Fruit fly (Drosophila melanogaster) whole organism, embryonic: ENCODE data around the gene ana1.

Experiments used
- Abd-B ChIP-seq: fragments of 200-800 bp; sonication (Bioruptor generic); optimal IDR thresholded peaks from 2 replicates; lab custom pipeline; 2018; ENCODE audit warnings: missing biosample characterization, mild to moderate bottlenecking, missing genetic modification characterization, moderate library complexity
- Ada2b ChIP-seq: fragments of 200-800 bp; sonication (Bioruptor generic); IDR thresholded peaks from 2 replicates; pipeline ENCODE4 v1.3.6; 2022; ENCODE audit warnings: missing biosample characterization, missing genetic modification characterization
- Antp ChIP-seq: fragments of 200-800 bp; sonication (Bioruptor generic); optimal IDR thresholded peaks from 3 replicates; lab custom pipeline; 2016; ENCODE audit warnings: missing biosample characterization, missing genetic modification characterization
- Atf-2 ChIP-seq: fragments of 200-800 bp; sonication (Bioruptor generic); optimal IDR thresholded peaks from 2 replicates; lab custom pipeline; 2016; ENCODE audit warnings: missing biosample characterization, missing genetic modification characterization
- Atf3 ChIP-seq: fragments of 200-800 bp; sonication (Bioruptor generic); optimal IDR thresholded peaks from 3 replicates; lab custom pipeline; 2016; ENCODE audit warnings: missing biosample characterization, missing genetic modification characterization
- CG1024 ChIP-seq: fragments of 200-800 bp; sonication (Bioruptor generic); IDR thresholded peaks from 2 replicates; pipeline ENCODE4 v1.3.6; 2022; ENCODE audit warnings: missing biosample characterization, missing genetic modification characterization
- CG10321 ChIP-seq: fragments of 200-800 bp; sonication (Bioruptor generic); IDR thresholded peaks from 2 replicates; pipeline ENCODE4 v1.3.6; 2022; ENCODE audit warnings: missing biosample characterization, missing genetic modification characterization
- CG10366 ChIP-seq: fragments of 200-800 bp; sonication (Bioruptor generic); IDR thresholded peaks from 2 replicates; pipeline ENCODE4 v1.3.6; 2022; ENCODE audit warnings: missing biosample characterization, missing genetic modification characterization
- CG11560 ChIP-seq: fragments of 200-800 bp; sonication (Bioruptor generic); IDR thresholded peaks from 3 replicates; pipeline ENCODE4 v1.3.6; 2022; ENCODE audit warnings: missing biosample characterization, missing genetic modification characterization
- CG12104 ChIP-seq: fragments of 200-800 bp; sonication (Bioruptor generic); optimal IDR thresholded peaks from 3 replicates; lab custom pipeline; 2016; ENCODE audit warnings: missing biosample characterization, missing genetic modification characterization
- CG13775 ChIP-seq: fragments of 200-800 bp; sonication (Bioruptor generic); optimal IDR thresholded peaks from 3 replicates; lab custom pipeline; 2017; ENCODE audit warnings: missing biosample characterization, mild to moderate bottlenecking, missing genetic modification characterization
- CG14441 ChIP-seq: fragments of 200-800 bp; sonication (Bioruptor generic); IDR thresholded peaks from 2 replicates; pipeline ENCODE4 v1.3.6; 2022; ENCODE audit warnings: missing biosample characterization, missing genetic modification characterization
- CG14860 ChIP-seq: fragments of 200-800 bp; sonication (Bioruptor generic); IDR thresholded peaks from 3 replicates; pipeline ENCODE4 v1.3.6; 2022; ENCODE audit warnings: missing biosample characterization, missing genetic modification characterization; ENCODE audit not compliant: partially characterized antibody
- CG15696 ChIP-seq: fragments of 200-800 bp; sonication (Bioruptor generic); optimal IDR thresholded peaks from 2 replicates; lab custom pipeline; 2019; ENCODE audit warnings: missing biosample characterization, mild to moderate bottlenecking, missing genetic modification characterization, moderate library complexity
- CG16813 ChIP-seq: fragments of 200-800 bp; sonication (Bioruptor generic); IDR thresholded peaks from 3 replicates; pipeline ENCODE4 v1.3.6; 2022; ENCODE audit warnings: missing biosample characterization, missing genetic modification characterization; ENCODE audit not compliant: partially characterized antibody
- CG17328 ChIP-seq: fragments of 200-800 bp; sonication (Bioruptor generic); IDR thresholded peaks from 2 replicates; pipeline ENCODE4 v1.3.6; 2022; ENCODE audit warnings: missing biosample characterization, missing genetic modification characterization
- CG18476 ChIP-seq: fragments of 200-800 bp; sonication (Bioruptor generic); optimal IDR thresholded peaks from 2 replicates; lab custom pipeline; 2016; ENCODE audit warnings: missing biosample characterization, mild to moderate bottlenecking, missing genetic modification characterization
- CG2120 ChIP-seq: fragments of 200-800 bp; sonication (Bioruptor generic); optimal IDR thresholded peaks from 3 replicates; lab custom pipeline; 2016; ENCODE audit warnings: missing biosample characterization, missing genetic modification characterization
- CG2129 ChIP-seq: fragments of 200-800 bp; sonication (Bioruptor generic); IDR thresholded peaks from 2 replicates; pipeline ENCODE4 v1.3.6; 2022; ENCODE audit warnings: missing biosample characterization, missing genetic modification characterization; ENCODE audit not compliant: partially characterized antibody
- CG30020 ChIP-seq: fragments of 200-800 bp; optimal IDR thresholded peaks from 2 replicates; lab custom pipeline; 2019; ENCODE audit warnings: missing biosample characterization, mild to moderate bottlenecking, missing genetic modification characterization, moderate library complexity
- CG31365 ChIP-seq: fragments of 200-800 bp; sonication (Bioruptor generic); optimal IDR thresholded peaks from 2 replicates; lab custom pipeline; 2018; ENCODE audit warnings: missing biosample characterization, mild to moderate bottlenecking, missing genetic modification characterization
- CG31441 ChIP-seq: fragments of 200-800 bp; sonication (Bioruptor generic); IDR thresholded peaks from 2 replicates; pipeline ENCODE4 v1.3.6; 2022; ENCODE audit warnings: missing biosample characterization, missing genetic modification characterization
- CG33557 ChIP-seq: fragments of 200-800 bp; sonication (Bioruptor generic); optimal IDR thresholded peaks from 2 replicates; lab custom pipeline; 2019; ENCODE audit warnings: missing biosample characterization, mild to moderate bottlenecking, missing genetic modification characterization, moderate library complexity
- CG4617 ChIP-seq: fragments of 200-800 bp; sonication (Bioruptor generic); optimal IDR thresholded peaks from 3 replicates; lab custom pipeline; 2016; ENCODE audit warnings: missing biosample characterization, missing genetic modification characterization, borderline replicate concordance
- CG6175 ChIP-seq: fragments of 200-800 bp; sonication (Bioruptor generic); IDR thresholded peaks from 3 replicates; pipeline ENCODE4 v1.3.6; 2022; ENCODE audit warnings: missing biosample characterization, missing genetic modification characterization
- CG6765 ChIP-seq: fragments of 200-800 bp; sonication (Bioruptor generic); optimal IDR thresholded peaks from 3 replicates; lab custom pipeline; 2017; ENCODE audit warnings: missing biosample characterization, mild to moderate bottlenecking, missing genetic modification characterization
- CoRest ChIP-seq: fragments of 200-800 bp; sonication (Bioruptor generic); optimal IDR thresholded peaks from 3 replicates; lab custom pipeline; 2018; ENCODE audit warnings: missing biosample characterization, mild to moderate bottlenecking, missing genetic modification characterization, moderate library complexity
- D ChIP-seq, 2 experiments: fragments of 200-800 bp in 1 of 2; fragments of >200 bp in 1 of 2; sonication (Bioruptor generic) in 1 of 2; optimal IDR thresholded peaks; 2 replicates in 1 of 2; 3 replicates in 1 of 2; lab custom pipeline; 2017; ENCODE audit warnings: mild to moderate bottlenecking in 1 of 2, missing biosample characterization in 1 of 2, missing genetic modification characterization in 1 of 2, missing genetic modification reagents in 1 of 2
- GATAe ChIP-seq: fragments of 200-800 bp; sonication (Bioruptor generic); conservative IDR thresholded peaks from 2 replicates; pipeline ENCODE4 v1.3.6; 2022; ENCODE audit warnings: missing biosample characterization, missing genetic modification characterization
- Nf-YA ChIP-seq: fragments of 200-800 bp; sonication (Bioruptor generic); IDR thresholded peaks from 2 replicates; pipeline ENCODE4 v1.3.6; 2022; ENCODE audit warnings: missing biosample characterization, missing genetic modification characterization
- PHDP ChIP-seq: fragments of 200-800 bp; sonication (Bioruptor generic); optimal IDR thresholded peaks from 3 replicates; lab custom pipeline; 2018; ENCODE audit warnings: missing biosample characterization, mild to moderate bottlenecking, missing genetic modification characterization, moderate library complexity
- ab ChIP-seq: fragments of 200-800 bp; sonication (Bioruptor generic); optimal IDR thresholded peaks from 2 replicates; lab custom pipeline; 2016; ENCODE audit warnings: missing biosample characterization, missing genetic modification characterization
- bigmax ChIP-seq: fragments of 200-800 bp; sonication (Bioruptor generic); optimal IDR thresholded peaks from 2 replicates; lab custom pipeline; 2018; ENCODE audit warnings: missing biosample characterization, mild to moderate bottlenecking, missing genetic modification characterization
- bowl ChIP-seq: fragments of 200-800 bp; sonication (Bioruptor generic); IDR thresholded peaks from 2 replicates; pipeline ENCODE4 v1.3.6; 2022; ENCODE audit warnings: missing biosample characterization, missing genetic modification characterization
- caup ChIP-seq: fragments of 200-800 bp; sonication (Bioruptor generic); optimal IDR thresholded peaks from 3 replicates; lab custom pipeline; 2017; ENCODE audit warnings: missing biosample characterization, mild to moderate bottlenecking, missing genetic modification characterization, moderate library complexity; ENCODE audit not compliant: severe bottlenecking
- ci ChIP-seq: fragments of 200-800 bp; sonication (Bioruptor generic); IDR thresholded peaks from 3 replicates; pipeline ENCODE4 v1.3.6; 2022; ENCODE audit warnings: missing biosample characterization, missing genetic modification characterization
- danr ChIP-seq: fragments of 200-800 bp; sonication (Bioruptor generic); IDR thresholded peaks from 2 replicates; pipeline ENCODE4 v1.3.6; 2022; ENCODE audit warnings: missing biosample characterization, missing genetic modification characterization
- dimm ChIP-seq: fragments of 200-800 bp; sonication (Bioruptor generic); IDR thresholded peaks from 2 replicates; pipeline ENCODE4 v1.3.6; 2022; ENCODE audit warnings: missing biosample characterization, missing genetic modification characterization
- dm ChIP-seq: fragments of 200-800 bp; sonication (Bioruptor generic); optimal IDR thresholded peaks from 3 replicates; lab custom pipeline; 2016; ENCODE audit warnings: missing biosample characterization, missing genetic modification characterization
- dmrt11E ChIP-seq: fragments of 200-800 bp; sonication (Bioruptor generic); optimal IDR thresholded peaks from 3 replicates; lab custom pipeline; 2018; ENCODE audit warnings: missing biosample characterization, mild to moderate bottlenecking, missing genetic modification characterization, moderate library complexity
- exex ChIP-seq: fragments of 200-800 bp; sonication (Bioruptor generic); optimal IDR thresholded peaks from 4 replicates; lab custom pipeline; 2018; ENCODE audit warnings: missing biosample characterization, mild to moderate bottlenecking, missing genetic modification characterization, moderate library complexity
- ham ChIP-seq: fragments of 200-800 bp; sonication (Bioruptor generic); IDR thresholded peaks from 2 replicates; pipeline ENCODE4 v1.3.6; 2022; ENCODE audit warnings: missing biosample characterization, missing genetic modification characterization
- lilli ChIP-seq: fragments of 200-800 bp; sonication (Bioruptor generic); optimal IDR thresholded peaks from 3 replicates; lab custom pipeline; 2016; ENCODE audit warnings: missing biosample characterization, missing genetic modification characterization
- phol ChIP-seq: fragments of 200-800 bp; sonication (Bioruptor generic); optimal IDR thresholded peaks from 3 replicates; lab custom pipeline; 2018; ENCODE audit warnings: missing biosample characterization, mild to moderate bottlenecking, missing genetic modification characterization, moderate library complexity
- sd ChIP-seq: fragments of 200-800 bp; sonication (Bioruptor generic); optimal IDR thresholded peaks from 3 replicates; lab custom pipeline; 2018; ENCODE audit warnings: missing biosample characterization, mild to moderate bottlenecking, missing genetic modification characterization, moderate library complexity
- sim ChIP-seq: fragments of 200-800 bp; sonication (Bioruptor generic); IDR thresholded peaks from 2 replicates; pipeline ENCODE4 v1.3.6; 2022; ENCODE audit warnings: missing biosample characterization, missing genetic modification characterization
- slp2 ChIP-seq: fragments of 200-800 bp; sonication (Bioruptor generic); optimal IDR thresholded peaks from 2 replicates; lab custom pipeline; 2016; ENCODE audit warnings: missing biosample characterization, missing genetic modification characterization
- so ChIP-seq: fragments of 200-800 bp; sonication (Bioruptor generic); IDR thresholded peaks from 3 replicates; pipeline ENCODE4 v1.3.6; 2022; ENCODE audit warnings: missing biosample characterization, missing genetic modification characterization
- tgo ChIP-seq: fragments of 200-800 bp; sonication (Bioruptor generic); IDR thresholded peaks from 3 replicates; pipeline ENCODE4 v1.3.6; 2022; ENCODE audit warnings: missing biosample characterization, missing genetic modification characterization
- toy ChIP-seq: fragments of 200-800 bp; sonication (Bioruptor generic); IDR thresholded peaks from 2 replicates; pipeline ENCODE4 v1.3.6; 2022; ENCODE audit warnings: missing biosample characterization, missing genetic modification characterization
- twi ChIP-seq: fragments of 200-800 bp; optimal IDR thresholded peaks from 2 replicates; lab custom pipeline; 2019; ENCODE audit warnings: missing biosample characterization, mild to moderate bottlenecking, missing genetic modification characterization, moderate library complexity

The ana1 gene

DNA sequence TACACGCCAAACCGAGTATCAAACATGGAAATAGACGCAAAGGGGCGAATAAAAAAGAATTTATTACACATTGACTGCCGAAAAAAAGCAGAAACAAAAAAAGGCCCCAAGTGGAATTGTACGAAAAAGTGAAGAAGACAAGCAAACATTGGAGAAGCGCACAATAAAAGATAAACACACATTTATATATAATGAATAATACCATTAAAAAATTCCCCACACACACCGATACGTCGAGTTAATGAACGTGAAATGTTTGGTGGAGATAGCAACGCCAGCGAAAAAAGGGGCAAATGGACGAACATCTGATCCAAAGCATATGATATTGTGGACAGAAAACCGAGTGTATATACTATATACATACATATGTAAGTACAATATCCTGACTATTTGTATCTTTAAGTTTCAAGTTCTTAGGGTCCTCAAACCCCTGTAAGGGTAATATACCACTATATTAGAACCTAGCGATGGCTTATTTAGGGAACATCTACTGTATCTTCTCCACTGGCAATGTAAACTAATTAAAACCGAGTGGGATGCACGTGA lies 34.5 kb downstream of the ana1 start (continued):
- TF ChIP-seq Abd-B, result no peak
- no peak for TF ChIP-seq phol (tag; lab: Kevin White, UChicago)
- TF ChIP-seq tgo (GFP tag; lab: Robert Waterston, UW), result no peak
- TF ChIP-seq ham, result no peak
- TF ChIP-seq sim (GFP tag; lab: Robert Waterston, UW), result no peak
- no peak for TF ChIP-seq dmrt11E (tag; lab: Kevin White, UChicago)
- TF ChIP-seq toy (GFP tag; lab: Robert Waterston, UW), result no peak
- no peak for TF ChIP-seq caup (GFP tag; lab: Kevin White, UChicago)
- TF ChIP-seq CG12104 (GFP tag; lab: Kevin White, UChicago), result no peak
- no peak for TF ChIP-seq CG31365 (tag; lab: Kevin White, UChicago)
- peak; percentile 23 for TF ChIP-seq CG2120 (GFP tag; lab: Kevin White, UChicago)
- TF ChIP-seq bowl (GFP tag; lab: Robert Waterston, UW), result no peak
- no peak for TF ChIP-seq danr (GFP tag; lab: Robert Waterston, UW)
- TF ChIP-seq CG14441, result no peak
- TF ChIP-seq CG4617 (GFP tag; lab: Kevin White, UChicago), result no peak
- TF ChIP-seq PHDP (tag; lab: Kevin White, UChicago), result no peak
- no peak for TF ChIP-seq Atf-2 (GFP tag; lab: Kevin White, UChicago)
- no peak for TF ChIP-seq ab
- no peak for TF ChIP-seq CG1024 (GFP tag; lab: Robert Waterston, UW)
- no peak for TF ChIP-seq dm (GFP tag; lab: Kevin White, UChicago)
- TF ChIP-seq CG18476 (GFP tag; lab: Kevin White, UChicago), result no peak
- no peak for TF ChIP-seq twi (tag; lab: Kevin White, UChicago)
- TF ChIP-seq Atf3, result no peak
- TF ChIP-seq slp2 (GFP tag; lab: Kevin White, UChicago), result no peak
- TF ChIP-seq sd (tag; lab: Kevin White, UChicago), result peak; percentile 66
- 0 out of 3 replicates have a peak, but pooled peaks have one; percentile 37 for TF ChIP-seq so (GFP tag; lab: Robert Waterston, UW)
- TF ChIP-seq lilli (GFP tag; lab: Kevin White, UChicago), result no peak
- TF ChIP-seq CG2129, result no peak
- no peak for TF ChIP-seq ci (GFP tag; lab: Robert Waterston, UW)
- TF ChIP-seq bigmax (GFP tag; lab: Kevin White, UChicago), result no peak
- no peak for TF ChIP-seq CG31441
- TF ChIP-seq Nf-YA (GFP tag; lab: Robert Waterston, UW), result no peak
- TF ChIP-seq CG16813 (GFP tag; lab: Robert Waterston, UW), result no peak
- TF ChIP-seq Antp (GFP tag; lab: Kevin White, UChicago), result no peak
- no peak for TF ChIP-seq CG30020
- TF ChIP-seq dimm (GFP tag; lab: Robert Waterston, UW), result no peak
- TF ChIP-seq CG11560 (tag; lab: Robert Waterston, UW), result no peak
- no peak for TF ChIP-seq CG33557 (GFP tag; lab: Kevin White, UChicago)
- no peak for TF ChIP-seq CG14860 (GFP tag; lab: Robert Waterston, UW)
- no peak for TF ChIP-seq D (optimal IDR thresholded peaks at IDR 0.05; lab: Kevin White, UChicago)
- no peak for TF ChIP-seq D (GFP tag; optimal IDR thresholded peaks at IDR 0.05; lab: Kevin White, UChicago)
- TF ChIP-seq CG13775 (GFP tag; lab: Kevin White, UChicago), result no peak
- no peak for TF ChIP-seq CG6765 (GFP tag; lab: Kevin White, UChicago)
- no peak for TF ChIP-seq CG6175
- no peak for TF ChIP-seq CG10366 (GFP tag; lab: Robert Waterston, UW)
- TF ChIP-seq GATAe (GFP tag; lab: Robert Waterston, UW), result no peak
- peak; percentile 17; the same call in 1 of the 2 replicates for TF ChIP-seq CG17328 (GFP tag; lab: Robert Waterston, UW)
- TF ChIP-seq exex, result no peak
- TF ChIP-seq CG15696 (tag; lab: Kevin White, UChicago), result no peak
- TF ChIP-seq CG10321 (GFP tag; lab: Robert Waterston, UW), result no peak
- no peak for TF ChIP-seq CoRest (tag; lab: Kevin White, UChicago)
- no peak for TF ChIP-seq Ada2b (GFP tag; lab: Robert Waterston, UW)
